Worm (Caenorhabditis elegans) whole organism, L3 larva: Measurements from ENCODE around the gene fbxa-94.

Source experiments
- R02D3.7 ChIP-seq: fragments of 150-350 bp; optimal IDR thresholded peaks from 2 replicates; lab custom pipeline; 2014; ENCODE audit warnings: missing biosample characterization, missing genetic modification characterization
- ama-1 ChIP-seq: fragments of 150-350 bp; optimal IDR thresholded peaks from 2 replicates; lab custom pipeline; 2018
- ceh-28 ChIP-seq: fragments of 150-350 bp; optimal IDR thresholded peaks from 2 replicates; lab custom pipeline; 2014; ENCODE audit warnings: missing biosample characterization, missing genetic modification reagents, missing genetic modification characterization
- ceh-9 ChIP-seq: sonication (generic microtip); optimal IDR thresholded peaks from 2 replicates; lab custom pipeline; 2018; ENCODE audit warnings: missing biosample characterization, missing genetic modification characterization
- elt-1 ChIP-seq: fragments of 150-350 bp; optimal IDR thresholded peaks from 2 replicates; lab custom pipeline; 2014; ENCODE audit warnings: missing biosample characterization, missing genetic modification characterization
- elt-2 ChIP-seq: sonication (generic microtip); optimal IDR thresholded peaks from 2 replicates; lab custom pipeline; 2016; ENCODE audit warnings: missing genetic modification reagents, mild to moderate bottlenecking, missing genetic modification characterization, missing compliant biosample characterization
- eor-1 ChIP-seq, 2 experiments: fragments of 150-350 bp; optimal IDR thresholded peaks; 2 replicates each; lab custom pipeline; 2014 to 2018; ENCODE audit warnings: missing biosample characterization in 2 of 2, missing genetic modification characterization in 2 of 2
- fkh-10 ChIP-seq: sonication (generic microtip); optimal IDR thresholded peaks from 2 replicates; lab custom pipeline; 2017; ENCODE audit warnings: missing biosample characterization, missing genetic modification reagents, missing genetic modification characterization
- fkh-2 ChIP-seq: fragments of 150-350 bp; optimal IDR thresholded peaks from 2 replicates; lab custom pipeline; 2014; ENCODE audit warnings: missing biosample characterization, missing genetic modification reagents, missing genetic modification characterization
- fos-1 ChIP-seq: fragments of 150-350 bp; optimal IDR thresholded peaks from 2 replicates; lab custom pipeline; 2014; ENCODE audit warnings: missing biosample characterization, missing genetic modification characterization
- hmg-11 ChIP-seq: sonication (generic microtip); optimal IDR thresholded peaks from 2 replicates; lab custom pipeline; 2016; ENCODE audit warnings: missing genetic modification characterization, missing compliant biosample characterization
- jun-1 ChIP-seq: fragments of 150-350 bp; optimal IDR thresholded peaks from 2 replicates; lab custom pipeline; 2014; ENCODE audit warnings: missing biosample characterization, missing genetic modification reagents, missing genetic modification characterization
- lin-15B ChIP-seq: fragments of 150-350 bp; optimal IDR thresholded peaks from 2 replicates; lab custom pipeline; 2014; ENCODE audit warnings: missing biosample characterization, missing genetic modification characterization
- lin-39 ChIP-seq: fragments of 150-350 bp; optimal IDR thresholded peaks from 2 replicates; lab custom pipeline; 2018; ENCODE audit warnings: missing biosample characterization, missing genetic modification reagents, missing genetic modification characterization
- nfya-1 ChIP-seq: sonication (generic microtip); optimal IDR thresholded peaks from 2 replicates; lab custom pipeline; 2017; ENCODE audit warnings: missing genetic modification characterization, mild to moderate bottlenecking, missing compliant biosample characterization, antibody characterized with exemption, moderate library complexity; ENCODE audit not compliant: insufficient read depth
- nhr-12 ChIP-seq: fragments of 150-350 bp; optimal IDR thresholded peaks from 2 replicates; lab custom pipeline; 2014; ENCODE audit warnings: missing biosample characterization, missing genetic modification characterization
- nhr-23 ChIP-seq: fragments of 150-350 bp; optimal IDR thresholded peaks from 2 replicates; lab custom pipeline; 2014; ENCODE audit warnings: missing biosample characterization, missing genetic modification reagents, missing genetic modification characterization
- nhr-237 ChIP-seq: fragments of 150-350 bp; optimal IDR thresholded peaks from 2 replicates; lab custom pipeline; 2014; ENCODE audit warnings: missing biosample characterization, missing genetic modification characterization
- nhr-25 ChIP-seq: sonication (generic microtip); optimal IDR thresholded peaks from 2 replicates; lab custom pipeline; 2017; ENCODE audit warnings: missing biosample characterization, missing genetic modification characterization
- nhr-28 ChIP-seq: fragments of 150-350 bp; optimal IDR thresholded peaks from 2 replicates; lab custom pipeline; 2014; ENCODE audit warnings: missing biosample characterization, missing genetic modification characterization
- nhr-43 ChIP-seq: sonication (generic microtip); optimal IDR thresholded peaks from 2 replicates; lab custom pipeline; 2016; ENCODE audit warnings: mild to moderate bottlenecking, missing genetic modification characterization, missing compliant biosample characterization; ENCODE audit not compliant: poor library complexity, severe bottlenecking
- nhr-77 ChIP-seq: fragments of 150-350 bp; optimal IDR thresholded peaks from 2 replicates; lab custom pipeline; 2014; ENCODE audit warnings: missing biosample characterization, missing genetic modification characterization
- pha-4 ChIP-seq: fragments of 150-350 bp; optimal IDR thresholded peaks from 2 replicates; lab custom pipeline; 2014; ENCODE audit warnings: missing biosample characterization, missing genetic modification reagents, missing genetic modification characterization
- pqm-1 ChIP-seq: fragments of 150-350 bp; optimal IDR thresholded peaks from 2 replicates; lab custom pipeline; 2017; ENCODE audit warnings: missing biosample characterization, missing genetic modification characterization, inconsistent platforms
- sea-2 ChIP-seq: fragments of 150-350 bp; sonication (generic microtip); optimal IDR thresholded peaks from 4 replicates; lab custom pipeline; 2014; ENCODE audit warnings: missing biosample characterization, missing genetic modification reagents, missing genetic modification characterization
- skn-1 ChIP-seq: fragments of 150-350 bp; optimal IDR thresholded peaks from 2 replicates; lab custom pipeline; 2014; ENCODE audit warnings: missing biosample characterization, missing genetic modification characterization
- snpc-4 ChIP-seq: fragments of 150-350 bp; optimal IDR thresholded peaks from 2 replicates; lab custom pipeline; 2014; ENCODE audit warnings: missing biosample characterization, missing genetic modification characterization
- tbx-2 ChIP-seq: sonication (generic microtip); optimal IDR thresholded peaks from 2 replicates; lab custom pipeline; 2016; ENCODE audit warnings: mild to moderate bottlenecking, missing genetic modification characterization, missing compliant biosample characterization
- zag-1 ChIP-seq: fragments of 150-350 bp; optimal IDR thresholded peaks from 2 replicates; lab custom pipeline; 2014; ENCODE audit warnings: missing biosample characterization, missing genetic modification characterization
- ztf-4 ChIP-seq: fragments of 150-350 bp; optimal IDR thresholded peaks from 2 replicates; lab custom pipeline; 2014; ENCODE audit warnings: missing biosample characterization, missing genetic modification characterization

fbxa-94 gene

ce11 chrV:15551642-15552041 is 21.1 kb upstream of the fbxa-94 start:
- no peak for TF ChIP-seq fkh-2 (tag; lab: Kevin White, UChicago)
- TF ChIP-seq lin-39 = peak; percentile 25
- TF ChIP-seq zag-1 (tag; lab: Kevin White, UChicago) = no peak
- TF ChIP-seq pqm-1 = peak; percentile 10
- TF ChIP-seq fos-1 (tag; lab: Kevin White, UChicago) = no peak
- peak; percentile 53 for TF ChIP-seq nhr-43
- peak; percentile 63 for TF ChIP-seq hmg-11 (tag; lab: Kevin White, UChicago)
- TF ChIP-seq skn-1 = peak; percentile 17
- no peak for TF ChIP-seq lin-15B (tag; lab: Kevin White, UChicago)
- peak; percentile 11 for TF ChIP-seq snpc-4 (tag; lab: Kevin White, UChicago)
- TF ChIP-seq nfya-1 (tag; lab: Kevin White, UChicago) = peak; percentile 52
- TF ChIP-seq tbx-2 (tag; lab: Kevin White, UChicago) = peak; percentile 44
- no peak for TF ChIP-seq elt-1 (tag; lab: Kevin White, UChicago)
- peak; percentile 44 for TF ChIP-seq pha-4 (tag; lab: Kevin White, UChicago)
- TF ChIP-seq elt-2 (tag; lab: Kevin White, UChicago) = peak; percentile 26

- no peak for TF ChIP-seq lin-39
- TF ChIP-seq hmg-11 (tag; lab: Kevin White, UChicago) = peak; percentile 43
- peak; percentile 6 for TF ChIP-seq elt-2 (tag; lab: Kevin White, UChicago)
- peak; percentile 20 for TF ChIP-seq nhr-43
- peak; percentile 38 for TF ChIP-seq nfya-1 (tag; lab: Kevin White, UChicago)
- peak; percentile 16 for TF ChIP-seq pqm-1
Observed at ce11 chrV:15553869-15554268, 18.8 kb upstream of the fbxa-94 start.

DNA sequence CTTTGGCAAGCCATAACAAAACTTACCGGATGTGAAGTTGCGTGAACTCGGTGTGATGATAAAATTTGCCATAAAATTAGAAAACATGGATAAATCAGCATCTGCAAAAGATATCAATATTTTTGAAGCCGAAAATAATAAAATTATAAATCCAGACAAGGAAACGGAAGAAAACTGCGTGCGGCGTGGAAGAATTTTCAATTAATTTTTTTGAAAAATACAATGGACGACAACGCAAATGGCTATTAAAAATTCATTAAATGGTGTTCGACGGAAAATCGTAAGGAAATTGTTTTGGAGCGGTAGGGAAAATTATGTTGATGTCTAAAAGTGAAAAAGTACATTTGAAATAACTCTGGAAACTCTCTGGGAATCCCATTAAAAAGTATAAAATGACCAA is 13.7 kb upstream of the fbxa-94 start, which contains the start of gene acr-18:
Gene acr-18, minus strand, starts transcription at position 101 of the 400 bp plus-strand sequence.
- TF ChIP-seq nhr-25 (no peak), eor-1 (tag; optimal IDR thresholded peaks at IDR 0.05; lab: Kevin White, UChicago) (no peak), pqm-1 (no peak), nhr-12 (tag; lab: Kevin White, UChicago) (no peak), jun-1 (tag; lab: Kevin White, UChicago) (no peak), nhr-77 (tag; lab: Kevin White, UChicago) (no peak), tbx-2 (tag; lab: Kevin White, UChicago) (no peak)

ce11 chrV:15559729-15560128 is 13.0 kb upstream of the fbxa-94 start:
- TF ChIP-seq ceh-28 (tag; lab: Kevin White, UChicago) (no peak), elt-1 (tag; lab: Kevin White, UChicago) (peak; percentile 0), nhr-28 (tag; lab: Kevin White, UChicago) (no peak)

DNA sequence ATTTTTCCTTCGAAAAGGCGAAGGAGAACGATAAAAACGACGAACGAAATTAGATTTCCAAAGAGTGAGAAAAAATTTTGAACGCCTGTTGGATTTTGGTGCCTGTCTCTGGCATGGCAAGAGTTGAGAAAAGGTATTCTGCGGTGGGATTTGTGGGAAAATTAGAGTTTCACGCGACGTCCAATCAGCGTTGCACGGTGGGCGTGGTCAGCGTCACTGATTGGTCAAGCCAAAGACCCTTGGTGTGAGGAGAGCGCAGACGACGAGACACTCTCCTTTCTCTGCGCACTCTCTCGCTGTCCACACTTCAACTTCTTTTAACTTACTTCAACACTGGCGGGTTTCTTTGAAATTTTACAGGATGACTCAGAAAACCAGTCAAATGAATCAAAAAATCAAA is 10.2 kb upstream of the fbxa-94 start:
- peak; percentile 51 for TF ChIP-seq nfya-1 (tag; lab: Kevin White, UChicago)
- TF ChIP-seq nhr-28 (tag; lab: Kevin White, UChicago) = no peak
- TF ChIP-seq, all 47 proteins: peak for 1

DNA sequence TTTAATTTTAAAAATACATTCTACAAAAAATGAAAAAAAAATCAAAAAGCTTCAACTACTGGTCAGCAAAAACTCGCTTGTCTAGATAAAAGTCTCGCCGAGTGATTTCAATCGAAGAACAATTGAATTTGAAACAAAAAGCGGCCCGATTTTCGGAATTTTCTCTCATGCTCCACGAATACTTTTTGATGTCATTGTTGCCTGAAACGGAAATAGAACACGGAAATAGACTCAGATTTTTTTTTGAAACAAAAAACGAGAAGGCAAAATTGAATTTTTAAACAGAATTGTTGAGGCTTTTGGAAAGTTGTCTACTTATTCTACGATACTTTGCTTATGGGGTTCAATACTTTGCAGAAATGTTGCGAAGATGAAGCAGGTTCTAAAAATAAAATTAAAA is 9.2 kb upstream of the fbxa-94 start:
- peak; percentile 80 for TF ChIP-seq fkh-10 (GFP tag; lab: Kevin White, UChicago)
- no peak for TF ChIP-seq nhr-237 (tag; lab: Kevin White, UChicago)
- TF ChIP-seq ama-1 (lab: Kevin White, UChicago) = no peak
- TF ChIP-seq, all 47 proteins: peak for 1

DNA sequence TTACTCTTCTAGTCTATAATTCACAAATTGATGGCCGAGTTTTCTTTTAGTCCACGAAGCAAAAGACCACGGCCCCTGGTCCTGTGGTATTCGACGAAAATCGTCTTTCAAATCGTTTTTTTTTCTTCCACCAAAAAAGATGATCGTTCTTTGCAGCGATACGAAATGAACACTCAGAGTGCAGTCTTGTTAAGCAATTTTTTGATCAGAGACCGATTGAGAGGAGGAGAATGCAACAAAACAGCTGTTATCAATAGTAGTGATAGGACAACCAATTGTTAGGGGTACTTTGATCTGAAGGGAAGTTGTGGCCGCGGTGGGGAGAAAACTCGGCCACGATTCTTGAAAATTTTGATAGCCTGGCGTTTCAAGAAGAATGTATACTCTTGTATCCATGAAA is 8.7 kb upstream of the fbxa-94 start:
- TF ChIP-seq nhr-23 (peak; percentile 31), sea-2 (GFP tag; lab: Kevin White, UChicago) (no peak), ztf-4 (tag; lab: Kevin White, UChicago) (no peak), elt-2 (tag; lab: Kevin White, UChicago) (peak; percentile 71), ama-1 (lab: Kevin White, UChicago) (peak; percentile 27), pqm-1 (peak; percentile 84), nfya-1 (tag; lab: Kevin White, UChicago) (peak; percentile 30), jun-1 (tag; lab: Kevin White, UChicago) (peak; percentile 60), nhr-43 (peak; percentile 71), R02D3.7 (peak; percentile 37), ceh-9 (tag; lab: Kevin White, UChicago) (no peak), pha-4 (tag; lab: Kevin White, UChicago) (peak; percentile 66)
